Worm (Caenorhabditis elegans) whole organism, L4 larva: ENCODE data around the gene C41C4.9.

Experiments
- F10B5.3 ChIP-seq: sonication (generic microtip); optimal IDR thresholded peaks from 2 replicates; lab custom pipeline; 2016; ENCODE audit warnings: mild to moderate bottlenecking, missing genetic modification characterization, missing compliant biosample characterization
- T20F7.1 ChIP-seq: fragments of 200-800 bp; sonication (Bioruptor generic); optimal IDR thresholded peaks from 2 replicates; lab custom pipeline; 2018; ENCODE audit warnings: mild to moderate bottlenecking, missing genetic modification characterization, missing compliant biosample characterization
- ZK337.2 ChIP-seq: fragments of 200-800 bp; sonication (Bioruptor generic); IDR thresholded peaks from 2 replicates; pipeline ENCODE4 v1.3.6; 2022; ENCODE audit warnings: missing genetic modification reagents, missing genetic modification characterization, missing compliant biosample characterization
- ZK546.5 ChIP-seq, 2 experiments: sonication (generic microtip); optimal IDR thresholded peaks; 2 replicates each; lab custom pipeline; 2017; ENCODE audit warnings: missing biosample characterization in 2 of 2, missing genetic modification characterization in 2 of 2
- arid-1 ChIP-seq: fragments of 200-800 bp; sonication (Bioruptor generic); conservative IDR thresholded peaks from 2 replicates; pipeline ENCODE4 v1.3.6; 2022; ENCODE audit warnings: missing genetic modification reagents, missing genetic modification characterization, missing compliant biosample characterization
- attf-4 ChIP-seq: sonication (generic microtip); optimal IDR thresholded peaks from 3 replicates; lab custom pipeline; 2017; ENCODE audit warnings: missing biosample characterization, missing genetic modification characterization
- ceh-82 ChIP-seq: sonication (generic microtip); optimal IDR thresholded peaks from 2 replicates; lab custom pipeline; 2017; ENCODE audit warnings: missing biosample characterization, missing genetic modification characterization
- daf-16 ChIP-seq, 3 experiments: sonication (generic microtip); optimal IDR thresholded peaks; 2 replicates each; lab custom pipeline; 2016 to 2017; ENCODE audit warnings: missing genetic modification characterization in 3 of 3, missing genetic modification reagents in 3 of 3, mild to moderate bottlenecking in 2 of 3, missing compliant biosample characterization in 2 of 3, missing biosample characterization in 1 of 3, moderate library complexity in 1 of 3
- dmd-6 ChIP-seq: fragments of 200-800 bp; sonication (Bioruptor generic); IDR thresholded peaks from 2 replicates; pipeline ENCODE4 v1.3.6; 2022; ENCODE audit warnings: missing genetic modification reagents, missing genetic modification characterization, missing compliant biosample characterization
- dmd-8 ChIP-seq: fragments of 200-800 bp; sonication (Bioruptor generic); IDR thresholded peaks from 2 replicates; pipeline ENCODE4 v1.3.6; 2022; ENCODE audit warnings: missing genetic modification characterization, missing compliant biosample characterization
- dmd-9 ChIP-seq: fragments of 200-800 bp; sonication (Bioruptor generic); IDR thresholded peaks from 2 replicates; pipeline ENCODE4 v1.3.6; 2022; ENCODE audit warnings: missing genetic modification reagents, missing genetic modification characterization, missing compliant biosample characterization
- dpl-1 ChIP-seq: fragments of 150-350 bp; optimal IDR thresholded peaks from 2 replicates; lab custom pipeline; 2014; ENCODE audit warnings: missing biosample characterization, missing genetic modification reagents, missing genetic modification characterization
- dve-1 ChIP-seq: sonication (generic microtip); optimal IDR thresholded peaks from 2 replicates; lab custom pipeline; 2017; ENCODE audit warnings: antibody characterized with exemption, mild to moderate bottlenecking, missing genetic modification characterization, missing compliant biosample characterization; ENCODE audit not compliant: insufficient read depth
- fkh-10 ChIP-seq: fragments of 150-350 bp; optimal IDR thresholded peaks from 2 replicates; lab custom pipeline; 2014; ENCODE audit warnings: missing biosample characterization, missing genetic modification reagents, missing genetic modification characterization
- hlh-11 ChIP-seq: fragments of 200-800 bp; sonication (Bioruptor generic); optimal IDR thresholded peaks from 2 replicates; lab custom pipeline; 2018; ENCODE audit warnings: mild to moderate bottlenecking, missing genetic modification characterization, missing compliant biosample characterization
- lim-7 ChIP-seq: fragments of 200-800 bp; sonication (Bioruptor generic); IDR thresholded peaks from 2 replicates; pipeline ENCODE4 v1.3.6; 2022; ENCODE audit warnings: missing genetic modification characterization, missing compliant biosample characterization
- lin-13 ChIP-seq: fragments of 150-350 bp; optimal IDR thresholded peaks from 2 replicates; lab custom pipeline; 2014; ENCODE audit warnings: missing biosample characterization, missing genetic modification reagents, missing genetic modification characterization
- lin-15B ChIP-seq: fragments of 150-350 bp; sonication (generic microtip); optimal IDR thresholded peaks from 3 replicates; lab custom pipeline; 2014; ENCODE audit warnings: missing biosample characterization, missing genetic modification characterization
- lin-29 ChIP-seq: fragments of 200-800 bp; sonication (Bioruptor generic); IDR thresholded peaks from 2 replicates; pipeline ENCODE4 v1.3.6; 2022; ENCODE audit warnings: missing genetic modification reagents, missing genetic modification characterization, missing compliant biosample characterization
- mes-2 ChIP-seq: sonication (generic microtip); optimal IDR thresholded peaks from 2 replicates; lab custom pipeline; 2016; ENCODE audit warnings: missing genotype, mild to moderate bottlenecking, missing genetic modification characterization, missing compliant biosample characterization; ENCODE audit not compliant: poor library complexity, severe bottlenecking
- nhr-28 ChIP-seq: fragments of 150-350 bp; optimal IDR thresholded peaks from 2 replicates; lab custom pipeline; 2014; ENCODE audit warnings: missing biosample characterization, missing genetic modification characterization
- nhr-42 ChIP-seq: fragments of 200-800 bp; sonication (Bioruptor generic); IDR thresholded peaks from 2 replicates; pipeline ENCODE4 v1.3.6; 2022; ENCODE audit warnings: missing genetic modification characterization, missing compliant biosample characterization
- nhr-6 ChIP-seq: fragments of 150-350 bp; optimal IDR thresholded peaks from 2 replicates; lab custom pipeline; 2014; ENCODE audit warnings: missing biosample characterization, missing genetic modification characterization
- php-3 ChIP-seq: fragments of 200-800 bp; sonication (Bioruptor generic); IDR thresholded peaks from 2 replicates; pipeline ENCODE4 v1.3.6; 2022; ENCODE audit warnings: missing genetic modification reagents, missing genetic modification characterization, missing compliant biosample characterization
- pqm-1 ChIP-seq: sonication (generic microtip); optimal IDR thresholded peaks from 2 replicates; lab custom pipeline; 2017; ENCODE audit warnings: missing biosample characterization, missing genetic modification characterization
- sdz-12 ChIP-seq: fragments of 200-800 bp; sonication (Bioruptor generic); optimal IDR thresholded peaks from 2 replicates; lab custom pipeline; 2018; ENCODE audit warnings: mild to moderate bottlenecking, missing genetic modification characterization, missing compliant biosample characterization
- snpc-1.2 ChIP-seq: fragments of 200-800 bp; sonication (Bioruptor generic); IDR thresholded peaks from 2 replicates; pipeline ENCODE4 v1.3.6; 2022; ENCODE audit warnings: missing genetic modification reagents, missing genetic modification characterization, missing compliant biosample characterization
- spr-3 ChIP-seq: fragments of 200-800 bp; sonication (Bioruptor generic); optimal IDR thresholded peaks from 2 replicates; lab custom pipeline; 2018; ENCODE audit warnings: mild to moderate bottlenecking, missing genetic modification characterization, missing compliant biosample characterization
- vab-7 ChIP-seq: fragments of 200-800 bp; sonication (Bioruptor generic); IDR thresholded peaks from 2 replicates; pipeline ENCODE4 v1.3.6; 2022; ENCODE audit warnings: missing genetic modification reagents, missing genetic modification characterization, missing compliant biosample characterization
- zfp-3 ChIP-seq: fragments of 200-800 bp; sonication (Bioruptor generic); conservative IDR thresholded peaks from 2 replicates; pipeline ENCODE4 v1.3.6; 2022; ENCODE audit warnings: missing genetic modification reagents, missing genetic modification characterization, missing compliant biosample characterization
- zip-2 ChIP-seq: fragments of 150-350 bp; optimal IDR thresholded peaks from 2 replicates; lab custom pipeline; 2014; ENCODE audit warnings: missing biosample characterization, missing genetic modification characterization
- ztf-7 ChIP-seq: fragments of 150-350 bp; optimal IDR thresholded peaks from 2 replicates; lab custom pipeline; 2014; ENCODE audit warnings: missing biosample characterization, missing genetic modification characterization

Gene C41C4.9

DNA sequence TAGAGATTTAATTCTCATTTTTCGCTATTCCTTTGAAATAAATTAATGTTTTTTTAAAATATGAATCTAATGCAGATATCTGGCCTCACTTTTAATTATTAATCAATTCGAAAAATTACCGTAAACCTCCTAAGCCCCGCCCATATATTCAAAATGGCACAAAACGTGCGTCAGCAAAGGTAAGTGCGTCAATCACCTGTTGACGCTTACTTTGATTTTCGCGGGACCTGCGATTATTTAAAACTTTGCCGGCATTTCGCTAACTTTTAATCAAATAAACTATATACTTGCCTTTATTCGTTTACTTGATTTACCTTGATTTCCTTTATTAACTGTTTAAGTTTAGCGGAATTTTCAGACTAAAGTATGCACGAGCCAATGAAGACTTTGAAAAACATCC is 50.5 kb downstream of the C41C4.9 start, which contains the start of gene pch-2 (continued):
- TF ChIP-seq fkh-10 (GFP tag; lab: Kevin White, UChicago): no peak
- no peak for TF ChIP-seq php-3
- no peak for TF ChIP-seq snpc-1.2 (GFP tag; lab: Robert Waterston, UW)
- peak; percentile 71 for TF ChIP-seq dve-1 (tag; lab: Kevin White, UChicago)
- TF ChIP-seq dmd-8 (GFP tag; lab: Robert Waterston, UW): no peak
- peak; percentile 66 for TF ChIP-seq mes-2
- peak; percentile 72 for TF ChIP-seq T20F7.1 (GFP tag; lab: Kevin White, UChicago)
- no peak for TF ChIP-seq lin-29 (GFP tag; lab: Robert Waterston, UW)
- no peak for TF ChIP-seq ZK546.5 (tag; optimal IDR thresholded peaks at IDR 0.05; lab: Kevin White, UChicago)
- TF ChIP-seq pqm-1 (tag; lab: Kevin White, UChicago): no peak
- no peak for TF ChIP-seq attf-4 (tag; lab: Kevin White, UChicago)
- no peak for TF ChIP-seq daf-16 (GFP tag; optimal IDR thresholded peaks at IDR 0.05; lab: Kevin White, UChicago)
- no peak for TF ChIP-seq daf-16 (tag; optimal IDR thresholded peaks at IDR 0.05; lab: Kevin White, UChicago)
- no peak for TF ChIP-seq zfp-3 (GFP tag; lab: Robert Waterston, UW)
- peak; percentile 89 for TF ChIP-seq dpl-1
- no peak for TF ChIP-seq ztf-7
- TF ChIP-seq lin-13 (GFP tag; lab: Kevin White, UChicago): no peak
- no peak for TF ChIP-seq dmd-6 (GFP tag; lab: Robert Waterston, UW)
- TF ChIP-seq dmd-9 (GFP tag; lab: Robert Waterston, UW): no peak
- no peak for TF ChIP-seq arid-1
- TF ChIP-seq ceh-82 (tag; lab: Kevin White, UChicago): no peak
- no peak for TF ChIP-seq zip-2 (tag; lab: Kevin White, UChicago)
- TF ChIP-seq nhr-42 (GFP tag; lab: Robert Waterston, UW): no peak
- TF ChIP-seq hlh-11 (tag; lab: Kevin White, UChicago): peak; percentile 37
- no peak for TF ChIP-seq spr-3 (GFP tag; lab: Kevin White, UChicago)
- no peak for TF ChIP-seq sdz-12 (GFP tag; lab: Kevin White, UChicago)
- TF ChIP-seq nhr-6: peak; percentile 46
- no peak for TF ChIP-seq lin-15B (tag; lab: Kevin White, UChicago)
- TF ChIP-seq F10B5.3 (tag; lab: Kevin White, UChicago): no peak
- TF ChIP-seq nhr-28 (tag; lab: Kevin White, UChicago): peak; percentile 20
- TF ChIP-seq vab-7 (GFP tag; lab: Robert Waterston, UW): no peak
- TF ChIP-seq lim-7 (GFP tag; lab: Robert Waterston, UW): no peak
- no peak for TF ChIP-seq ZK337.2 (GFP tag; lab: Robert Waterston, UW)
